Worm (Caenorhabditis elegans) whole organism, L1 larva: ENCODE results near the gene ZK632.14.

Experiments
- C04F5.9 ChIP-seq: sonication (generic microtip); optimal IDR thresholded peaks from 2 replicates; lab custom pipeline; 2016; ENCODE audit warnings: missing genetic modification characterization, missing compliant biosample characterization
- C16A3.4 ChIP-seq: fragments of 150-350 bp; optimal IDR thresholded peaks from 2 replicates; lab custom pipeline; 2014; ENCODE audit warnings: missing biosample characterization, missing genetic modification characterization
- C34B4.2 ChIP-seq: sonication (generic microtip); optimal IDR thresholded peaks from 2 replicates; lab custom pipeline; 2017; ENCODE audit warnings: mild to moderate bottlenecking, missing genetic modification characterization, missing compliant biosample characterization
- F16B12.6 ChIP-seq: fragments of 150-350 bp; optimal IDR thresholded peaks from 2 replicates; lab custom pipeline; 2014; ENCODE audit warnings: missing biosample characterization, missing genetic modification characterization
- aha-1 ChIP-seq: fragments of 150-350 bp; optimal IDR thresholded peaks from 2 replicates; lab custom pipeline; 2014; ENCODE audit warnings: missing biosample characterization, missing genetic modification characterization
- alr-1 ChIP-seq: fragments of 200-800 bp; sonication (Bioruptor generic); optimal IDR thresholded peaks from 2 replicates; lab custom pipeline; 2018; ENCODE audit warnings: borderline replicate concordance, mild to moderate bottlenecking, missing genetic modification characterization, missing compliant biosample characterization
- aly-2 ChIP-seq: fragments of 150-350 bp; optimal IDR thresholded peaks from 2 replicates; lab custom pipeline; 2014; ENCODE audit warnings: missing biosample characterization, missing genetic modification characterization
- blmp-1 ChIP-seq: fragments of 150-350 bp; optimal IDR thresholded peaks from 2 replicates; lab custom pipeline; 2014; ENCODE audit warnings: missing biosample characterization, missing genetic modification characterization
- ceh-82 ChIP-seq, 3 experiments: fragments of 150-350 bp in 1 of 3; sonication (generic microtip) in 2 of 3; optimal IDR thresholded peaks; 2 replicates each; lab custom pipeline; 2014 to 2017; ENCODE audit warnings: missing biosample characterization in 3 of 3, missing genetic modification characterization in 3 of 3
- ceh-88 ChIP-seq: fragments of 200-800 bp; sonication (Bioruptor generic); IDR thresholded peaks from 2 replicates; pipeline ENCODE4 v1.3.6; 2022; ENCODE audit warnings: missing genetic modification characterization, missing compliant biosample characterization
- ceh-90 ChIP-seq: sonication (generic microtip); optimal IDR thresholded peaks from 2 replicates; lab custom pipeline; 2016; ENCODE audit warnings: missing genetic modification characterization, missing compliant biosample characterization
- ces-1 ChIP-seq: fragments of 150-350 bp; optimal IDR thresholded peaks from 2 replicates; lab custom pipeline; 2014; ENCODE audit warnings: missing biosample characterization, missing genetic modification reagents, missing genetic modification characterization
- dpl-1 ChIP-seq, 3 experiments: fragments of 150-350 bp in 2 of 3; sonication (generic microtip) in 1 of 3; optimal IDR thresholded peaks; 2 replicates each; lab custom pipeline; 2014 to 2017; ENCODE audit warnings: missing biosample characterization in 3 of 3, missing genetic modification characterization in 3 of 3, missing genetic modification reagents in 3 of 3
- dsc-1 ChIP-seq: sonication (generic microtip); optimal IDR thresholded peaks from 2 replicates; lab custom pipeline; 2016; ENCODE audit warnings: mild to moderate bottlenecking, missing genetic modification characterization, missing compliant biosample characterization
- egl-27 ChIP-seq, 2 experiments: fragments of 150-350 bp in 1 of 2; sonication (generic microtip); optimal IDR thresholded peaks; 3 replicates each; lab custom pipeline; 2017 to 2018; ENCODE audit warnings: missing biosample characterization in 2 of 2, missing genetic modification characterization in 2 of 2, missing genetic modification reagents in 2 of 2
- elt-2 ChIP-seq: sonication (generic microtip); optimal IDR thresholded peaks from 2 replicates; lab custom pipeline; 2016; ENCODE audit warnings: missing genetic modification characterization, mild to moderate bottlenecking, inconsistent platforms, missing compliant biosample characterization, missing genetic modification reagents
- elt-3 ChIP-seq, 6 experiments: fragments of 150-350 bp in 1 of 6; sonication (generic microtip); optimal IDR thresholded peaks; 2 replicates each; lab custom pipeline; 2017 to 2018; ENCODE audit warnings: missing biosample characterization in 6 of 6, missing genetic modification characterization in 6 of 6, inconsistent platforms in 1 of 6
- ets-5 ChIP-seq: fragments of 200-800 bp; sonication (Bioruptor generic); IDR thresholded peaks from 2 replicates; pipeline ENCODE4 v1.3.6; 2022; ENCODE audit warnings: missing genetic modification characterization, missing compliant biosample characterization
- fkh-8 ChIP-seq: sonication (generic microtip); optimal IDR thresholded peaks from 2 replicates; lab custom pipeline; 2016; ENCODE audit warnings: mild to moderate bottlenecking, missing genetic modification characterization, missing compliant biosample characterization
- fos-1 ChIP-seq: fragments of 150-350 bp; optimal IDR thresholded peaks from 2 replicates; lab custom pipeline; 2014; ENCODE audit warnings: missing biosample characterization, missing genetic modification characterization
- hlh-17 ChIP-seq: fragments of 200-800 bp; sonication (Bioruptor generic); optimal IDR thresholded peaks from 2 replicates; lab custom pipeline; 2018; ENCODE audit warnings: missing genetic modification characterization, mild to moderate bottlenecking, missing compliant biosample characterization, moderate library complexity, borderline replicate concordance
- hpl-2 ChIP-seq: fragments of 150-350 bp; optimal IDR thresholded peaks from 2 replicates; lab custom pipeline; 2014; ENCODE audit warnings: missing biosample characterization, missing genetic modification reagents, missing genetic modification characterization
- isw-1 ChIP-seq: fragments of 200-800 bp; sonication (Bioruptor generic); IDR thresholded peaks from 2 replicates; pipeline ENCODE4 v1.3.6; 2022; ENCODE audit warnings: missing genetic modification characterization, missing compliant biosample characterization
- jun-1 ChIP-seq: fragments of 150-350 bp; optimal IDR thresholded peaks from 2 replicates; lab custom pipeline; 2014; ENCODE audit warnings: missing biosample characterization, missing genetic modification reagents, missing genetic modification characterization
- lin-35 ChIP-seq, 2 experiments: fragments of 150-350 bp; optimal IDR thresholded peaks; 2 replicates each; lab custom pipeline; 2014; ENCODE audit warnings: missing biosample characterization in 2 of 2, missing genetic modification characterization in 2 of 2, missing genetic modification reagents in 2 of 2
- lin-39 ChIP-seq: fragments of 150-350 bp; optimal IDR thresholded peaks from 2 replicates; lab custom pipeline; 2014; ENCODE audit warnings: missing biosample characterization, missing genetic modification reagents, missing genetic modification characterization
- lir-3 ChIP-seq: sonication (generic microtip); optimal IDR thresholded peaks from 2 replicates; lab custom pipeline; 2016; ENCODE audit warnings: mild to moderate bottlenecking, missing genetic modification characterization, moderate library complexity, missing compliant biosample characterization; ENCODE audit not compliant: poor library complexity
- lsy-2 ChIP-seq, 2 experiments: fragments of 150-350 bp; optimal IDR thresholded peaks; 2 replicates each; lab custom pipeline; 2014; ENCODE audit warnings: missing biosample characterization in 2 of 2, missing genetic modification characterization in 2 of 2
- mab-9 ChIP-seq: fragments of 200-800 bp; sonication (Bioruptor generic); IDR thresholded peaks from 2 replicates; pipeline ENCODE4 v1.3.6; 2022; ENCODE audit warnings: missing genetic modification reagents, missing genetic modification characterization, missing compliant biosample characterization
- nhr-11 ChIP-seq: fragments of 150-350 bp; optimal IDR thresholded peaks from 2 replicates; lab custom pipeline; 2014; ENCODE audit warnings: missing biosample characterization, missing genetic modification characterization
- nhr-20 ChIP-seq: sonication (generic microtip); optimal IDR thresholded peaks from 2 replicates; lab custom pipeline; 2016; ENCODE audit warnings: mild to moderate bottlenecking, missing genetic modification characterization, missing compliant biosample characterization
- nhr-237 ChIP-seq: fragments of 150-350 bp; optimal IDR thresholded peaks from 2 replicates; lab custom pipeline; 2014; ENCODE audit warnings: missing biosample characterization, missing genetic modification characterization
- nhr-47 ChIP-seq: sonication (generic microtip); optimal IDR thresholded peaks from 2 replicates; lab custom pipeline; 2016; ENCODE audit warnings: mild to moderate bottlenecking, missing genetic modification characterization, moderate library complexity, missing compliant biosample characterization
- nhr-71 ChIP-seq: sonication (generic microtip); optimal IDR thresholded peaks from 2 replicates; lab custom pipeline; 2016; ENCODE audit warnings: mild to moderate bottlenecking, missing genetic modification characterization, moderate library complexity, missing compliant biosample characterization
- nhr-76 ChIP-seq: sonication (generic microtip); optimal IDR thresholded peaks from 2 replicates; lab custom pipeline; 2017; ENCODE audit warnings: missing biosample characterization, missing genetic modification characterization
- nhr-77 ChIP-seq: fragments of 150-350 bp; optimal IDR thresholded peaks from 2 replicates; lab custom pipeline; 2014; ENCODE audit warnings: missing biosample characterization, missing genetic modification characterization
- nhr-85 ChIP-seq: sonication (generic microtip); peaks from one replicate; lab custom pipeline; 2016; ENCODE audit warnings: missing genetic modification characterization, inconsistent platforms, missing compliant biosample characterization
- nhr-90 ChIP-seq: sonication (generic microtip); optimal IDR thresholded peaks from 2 replicates; lab custom pipeline; 2016; ENCODE audit warnings: mild to moderate bottlenecking, missing genetic modification characterization, missing compliant biosample characterization; ENCODE audit not compliant: poor library complexity
- pag-3 ChIP-seq: sonication (generic microtip); optimal IDR thresholded peaks from 2 replicates; lab custom pipeline; 2017; ENCODE audit warnings: missing genetic modification characterization, mild to moderate bottlenecking, missing compliant biosample characterization, antibody characterized with exemption, borderline replicate concordance; ENCODE audit not compliant: insufficient read depth
- snpc-4 ChIP-seq: fragments of 150-350 bp; optimal IDR thresholded peaks from 2 replicates; lab custom pipeline; 2014; ENCODE audit warnings: missing biosample characterization, missing genetic modification characterization
- snu-23 ChIP-seq: sonication (generic microtip); optimal IDR thresholded peaks from 2 replicates; lab custom pipeline; 2016; ENCODE audit warnings: missing genetic modification characterization, missing compliant biosample characterization
- sox-4 ChIP-seq: sonication (generic microtip); optimal IDR thresholded peaks from 2 replicates; lab custom pipeline; 2016; ENCODE audit warnings: missing genetic modification characterization, missing compliant biosample characterization
- swsn-7 ChIP-seq: sonication (generic microtip); optimal IDR thresholded peaks from 2 replicates; lab custom pipeline; 2016; ENCODE audit warnings: missing genetic modification characterization, missing compliant biosample characterization
- tbx-2 ChIP-seq: sonication (generic microtip); optimal IDR thresholded peaks from 2 replicates; lab custom pipeline; 2016; ENCODE audit warnings: missing genetic modification characterization, missing compliant biosample characterization
- unc-130 ChIP-seq: fragments of 150-350 bp; optimal IDR thresholded peaks from 2 replicates; lab custom pipeline; 2017; ENCODE audit warnings: missing biosample characterization, missing genetic modification characterization, inconsistent platforms
- unc-30 ChIP-seq: sonication (generic microtip); optimal IDR thresholded peaks from 2 replicates; lab custom pipeline; 2017; ENCODE audit warnings: missing biosample characterization, missing genetic modification characterization
- unc-98 ChIP-seq: fragments of 200-800 bp; sonication (Bioruptor generic); IDR thresholded peaks from 2 replicates; pipeline ENCODE4 v1.3.6; 2022; ENCODE audit warnings: missing genetic modification characterization, missing compliant biosample characterization
- vab-15 ChIP-seq: sonication (generic microtip); optimal IDR thresholded peaks from 2 replicates; lab custom pipeline; 2017; ENCODE audit warnings: missing genotype, mild to moderate bottlenecking, missing genetic modification characterization, missing compliant biosample characterization
- zag-1 ChIP-seq: fragments of 150-350 bp; optimal IDR thresholded peaks from 2 replicates; lab custom pipeline; 2014; ENCODE audit warnings: missing biosample characterization, missing genetic modification characterization
- ztf-11 ChIP-seq, 2 experiments: sonication (generic microtip); optimal IDR thresholded peaks; 2 replicates each; lab custom pipeline; 2016 to 2017; ENCODE audit warnings: missing genetic modification characterization in 2 of 2, missing biosample characterization in 1 of 2, missing compliant biosample characterization in 1 of 2
- ztf-4 ChIP-seq: fragments of 150-350 bp; optimal IDR thresholded peaks from 2 replicates; lab custom pipeline; 2014; ENCODE audit warnings: missing biosample characterization, missing genetic modification characterization

Gene ZK632.14

ce11 chrIII:9817894-9818293, 4.6 kb downstream of the ZK632.14 start:
- TF ChIP-seq nhr-85 (tag; lab: Kevin White, UChicago) (peak; percentile 27), alr-1 (no peak), ces-1 (no peak), lsy-2 (tag; optimal IDR thresholded peaks at IDR 0.05; lab: Kevin White, UChicago) (peak; percentile 43 to 70), nhr-20 (tag; lab: Kevin White, UChicago) (no peak), unc-130 (tag; lab: Kevin White, UChicago) (no peak), C04F5.9 (no peak), pag-3 (tag; lab: Kevin White, UChicago) (no peak), F16B12.6 (tag; lab: Kevin White, UChicago) (peak; percentile 2)

DNA sequence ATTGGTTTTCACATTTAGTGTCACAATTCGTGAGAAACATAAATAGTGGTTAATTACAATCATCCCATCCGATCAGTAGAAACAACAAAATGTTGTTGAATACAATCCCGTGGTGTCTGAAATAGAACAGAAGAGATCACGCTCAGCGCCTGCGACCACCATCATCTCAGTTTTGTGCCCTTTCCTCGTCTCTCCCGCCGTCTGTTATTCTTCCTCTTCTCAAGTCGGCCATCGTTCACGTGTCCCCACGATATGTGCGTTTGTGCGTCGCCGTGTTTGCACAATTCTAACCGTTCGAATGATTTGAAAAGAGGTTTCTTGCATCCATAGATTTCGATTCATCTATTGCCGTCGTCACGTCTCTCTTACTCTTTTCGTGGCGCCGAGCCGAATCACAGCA, 5.5 kb downstream of the ZK632.14 start, which contains the start of gene panl-3:
TSS of gene panl-3 (plus strand) at position 294 of the 400 bp plus-strand sequence.
- peak; percentile 10 to 57 (median 38) for TF ChIP-seq ceh-82 (tag; optimal IDR thresholded peaks at IDR 0.05; lab: Kevin White, UChicago)
- TF ChIP-seq nhr-71 (tag; lab: Kevin White, UChicago) = peak; percentile 81
- TF ChIP-seq C04F5.9 = no peak
- TF ChIP-seq blmp-1 (tag; lab: Kevin White, UChicago) = no peak
- no peak for TF ChIP-seq lir-3 (tag; lab: Kevin White, UChicago)
- peak; percentile 65 for TF ChIP-seq vab-15
- TF ChIP-seq nhr-76 (tag; lab: Kevin White, UChicago) = no peak
- peak; percentile 68 for TF ChIP-seq nhr-85 (tag; lab: Kevin White, UChicago)
- TF ChIP-seq dsc-1 (tag; lab: Kevin White, UChicago) = peak; percentile 28
- no peak for TF ChIP-seq isw-1 (GFP tag; lab: Robert Waterston, UW)
- TF ChIP-seq ets-5 (GFP tag; lab: Robert Waterston, UW) = no peak
- TF ChIP-seq egl-27 (tag; optimal IDR thresholded peaks at IDR 0.05; lab: Kevin White, UChicago) = no peak
- TF ChIP-seq unc-30 (tag; lab: Kevin White, UChicago) = no peak
- peak; percentile 18 for TF ChIP-seq snpc-4 (tag; lab: Kevin White, UChicago)
- no peak for TF ChIP-seq ceh-90 (tag; lab: Kevin White, UChicago)
- no peak for TF ChIP-seq lin-39 (tag; lab: Kevin White, UChicago)
- no peak for TF ChIP-seq ztf-11 (tag; optimal IDR thresholded peaks at IDR 0.05; lab: Kevin White, UChicago)
- TF ChIP-seq C16A3.4 = peak; percentile 79
- no peak for TF ChIP-seq C34B4.2 (tag; lab: Kevin White, UChicago)
- TF ChIP-seq snu-23 (GFP tag; lab: Kevin White, UChicago) = peak; percentile 83
- TF ChIP-seq lin-35 (GFP tag; optimal IDR thresholded peaks at IDR 0.05; lab: Kevin White, UChicago) = peak; percentile 71 to 85
- TF ChIP-seq hpl-2 (GFP tag; lab: Kevin White, UChicago) = no peak
- peak; percentile 73 for TF ChIP-seq mab-9
- TF ChIP-seq fos-1 (tag; lab: Kevin White, UChicago) = no peak
- TF ChIP-seq swsn-7 (tag; lab: Kevin White, UChicago) = peak; percentile 70
- peak in 2 of 6 experiments; percentile 30 to 48 for TF ChIP-seq elt-3 (tag; optimal IDR thresholded peaks at IDR 0.05; lab: Kevin White, UChicago)
- peak; percentile 65 for TF ChIP-seq fkh-8
- peak; percentile 86 for TF ChIP-seq tbx-2
- peak; percentile 80 for TF ChIP-seq nhr-20 (tag; lab: Kevin White, UChicago)
- no peak for TF ChIP-seq sox-4
- TF ChIP-seq nhr-47 (tag; lab: Kevin White, UChicago) = peak; percentile 69
- no peak for TF ChIP-seq aha-1 (tag; lab: Kevin White, UChicago)
- TF ChIP-seq nhr-90 = peak; percentile 61
- no peak for TF ChIP-seq nhr-77
- no peak for TF ChIP-seq aly-2 (tag; lab: Kevin White, UChicago)
- TF ChIP-seq ceh-88 (GFP tag; lab: Robert Waterston, UW) = no peak
- TF ChIP-seq dpl-1 (GFP tag; optimal IDR thresholded peaks at IDR 0.05; lab: Kevin White, UChicago) = peak; percentile 54 to 78 (median 65)
- TF ChIP-seq hlh-17 (GFP tag; lab: Kevin White, UChicago) = no peak
- TF ChIP-seq nhr-237 (tag; lab: Kevin White, UChicago) = no peak
- no peak for TF ChIP-seq jun-1 (tag; lab: Kevin White, UChicago)
- TF ChIP-seq elt-2 (tag; lab: Kevin White, UChicago) = peak; percentile 10
- TF ChIP-seq nhr-11 (tag; lab: Kevin White, UChicago) = no peak
- no peak for TF ChIP-seq zag-1 (tag; lab: Kevin White, UChicago)
- peak; percentile 51 for TF ChIP-seq ztf-4 (tag; lab: Kevin White, UChicago)
- TF ChIP-seq unc-98 (GFP tag; lab: Robert Waterston, UW) = no peak
